Worm (Caenorhabditis elegans): ENCODE data around the gene T19D12.4.

Gene T19D12.4

DNA sequence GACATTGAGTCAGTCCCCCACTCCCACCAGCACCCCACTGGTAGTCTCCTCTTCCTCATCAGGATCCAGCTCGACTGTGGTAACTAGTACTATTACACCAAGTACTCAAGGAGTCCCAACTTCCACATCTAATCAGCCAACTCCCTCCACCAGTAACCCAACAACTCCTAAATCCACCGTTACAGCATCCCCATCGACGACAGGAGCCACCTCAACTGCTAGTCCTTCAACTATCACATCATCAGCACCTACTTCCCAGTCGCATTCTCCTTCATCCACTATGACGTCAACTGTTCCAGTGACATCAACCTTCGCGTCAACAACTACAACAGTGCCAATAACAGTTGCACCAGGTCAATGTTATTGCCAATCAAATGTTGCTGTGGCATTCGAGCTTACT is 37.6 kb downstream of the T19D12.4 start:
- no peak for TF ChIP-seq Y55F3AM.14 (GFP tag; optimal IDR thresholded peaks at IDR 0.05)
- TF ChIP-seq sma-3 (GFP tag; optimal IDR thresholded peaks at IDR 0.05), result no peak
- TF ChIP-seq nhr-237 (tag; optimal IDR thresholded peaks at IDR 0.05), result no peak
- no peak for TF ChIP-seq lin-13 (GFP tag; optimal IDR thresholded peaks at IDR 0.05)
- TF ChIP-seq nhr-129 (tag; optimal IDR thresholded peaks at IDR 0.05), result no peak
- TF ChIP-seq gmeb-1 (tag; optimal IDR thresholded peaks at IDR 0.05), result no peak

DNA sequence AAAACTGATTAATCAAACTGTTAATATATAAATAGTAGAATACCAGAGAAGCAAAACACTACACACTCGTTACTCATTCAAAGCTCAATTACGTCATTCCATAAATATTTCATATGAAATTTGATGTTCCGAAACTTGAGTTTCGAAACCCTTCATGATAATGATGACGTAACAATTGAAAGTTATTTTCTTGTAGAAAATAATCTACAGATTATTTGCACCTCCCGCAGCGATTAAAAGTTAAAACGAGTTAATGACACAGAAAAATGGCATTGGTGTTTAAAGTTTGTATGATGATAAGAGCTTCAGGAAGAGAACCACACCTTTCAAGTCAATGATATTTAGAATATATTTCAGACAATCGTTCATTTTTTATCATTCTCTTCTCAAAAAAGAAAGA is 43.0 kb downstream of the T19D12.4 start, which contains the start of gene H43E16.1:
Gene H43E16.1, plus strand, starts transcription at position 375 of the 400 bp plus-strand sequence.
- TF ChIP-seq nhr-6 (tag; optimal IDR thresholded peaks at IDR 0.05), result no peak
- TF ChIP-seq sma-9 (GFP tag; optimal IDR thresholded peaks at IDR 0.05), result peak; percentile 45
- TF ChIP-seq sma-9 (tag; optimal IDR thresholded peaks at IDR 0.05), result no peak
- TF ChIP-seq fos-1 (tag; optimal IDR thresholded peaks at IDR 0.05), result peak; percentile 95
- no peak for TF ChIP-seq mbf-1 (tag; optimal IDR thresholded peaks at IDR 0.05)
- no peak for TF ChIP-seq nhr-10 (tag; optimal IDR thresholded peaks at IDR 0.05)
- no peak for TF ChIP-seq crh-2 (tag; optimal IDR thresholded peaks at IDR 0.05)
- TF ChIP-seq sem-4 (tag; optimal IDR thresholded peaks at IDR 0.05), result no peak
- TF ChIP-seq ZK546.5 (tag; optimal IDR thresholded peaks at IDR 0.05), result no peak
- TF ChIP-seq alr-1 (tag; optimal IDR thresholded peaks at IDR 0.05), result no peak

DNA sequence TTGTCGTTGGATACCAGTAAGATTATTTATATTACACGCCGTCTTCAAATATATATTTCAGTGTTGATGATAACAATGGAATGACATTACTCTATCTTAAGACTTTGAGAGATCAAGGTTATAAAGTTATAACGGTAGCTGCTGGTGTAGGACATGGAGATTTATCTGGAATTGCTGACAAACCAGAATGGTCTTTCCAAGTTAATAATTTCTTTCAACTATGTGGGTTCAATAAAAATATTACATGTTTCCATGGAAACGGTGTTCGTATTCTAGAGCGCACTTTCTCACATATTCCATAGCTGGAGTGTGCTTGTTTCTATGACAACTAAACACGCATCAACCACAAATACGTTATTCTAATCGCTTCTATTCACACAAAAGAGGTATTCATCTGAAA is 48.8 kb downstream of the T19D12.4 start, which contains the start of gene ift-74:
Gene ift-74, plus strand, starts transcription at position 301 of the 400 bp plus-strand sequence.
- TF ChIP-seq fos-1 (tag; optimal IDR thresholded peaks at IDR 0.05) (no peak), skn-1 (tag; optimal IDR thresholded peaks at IDR 0.05) (no peak), ztf-4 (tag; optimal IDR thresholded peaks at IDR 0.05) (no peak), lsy-2 (tag; optimal IDR thresholded peaks at IDR 0.05) (no peak)

DNA sequence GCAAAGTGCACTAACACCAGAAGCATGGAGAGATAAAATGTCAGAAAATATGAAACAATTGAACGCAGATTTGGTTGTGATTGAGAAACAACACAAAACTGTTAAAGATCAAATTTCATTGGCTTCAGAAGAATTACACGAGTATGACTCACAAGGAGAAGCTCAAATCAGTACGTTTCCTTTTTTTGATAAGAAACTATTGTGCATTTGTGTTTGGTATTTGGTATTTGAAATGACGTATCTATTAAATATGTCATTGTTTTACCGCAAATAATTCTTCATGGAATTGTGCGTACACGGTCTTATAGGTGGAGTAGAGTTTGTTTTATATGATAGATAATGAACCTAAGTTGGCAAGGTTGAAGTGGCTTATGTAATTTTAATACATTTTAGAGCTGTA is 50.6 kb downstream of the T19D12.4 start:
- TF ChIP-seq egl-27 (tag; optimal IDR thresholded peaks at IDR 0.05), result no peak
- no peak for TF ChIP-seq nhr-77 (tag; optimal IDR thresholded peaks at IDR 0.05)
- TF ChIP-seq ztf-4 (tag; optimal IDR thresholded peaks at IDR 0.05), result no peak
- no peak for TF ChIP-seq peb-1 (tag; optimal IDR thresholded peaks at IDR 0.05)
- no peak for TF ChIP-seq alr-1 (tag; optimal IDR thresholded peaks at IDR 0.05)
- TF ChIP-seq Y55F3AM.14 (GFP tag; optimal IDR thresholded peaks at IDR 0.05), result no peak
- no peak for TF ChIP-seq blmp-1 (tag; optimal IDR thresholded peaks at IDR 0.05; ENCODE audit: insufficient read depth)
- TF ChIP-seq mdl-1 (tag; optimal IDR thresholded peaks at IDR 0.05), result no peak
- no peak for TF ChIP-seq nhr-12 (tag; optimal IDR thresholded peaks at IDR 0.05)
- TF ChIP-seq sma-3 (GFP tag; optimal IDR thresholded peaks at IDR 0.05), result no peak
- no peak for TF ChIP-seq unc-62 (GFP tag; optimal IDR thresholded peaks at IDR 0.05)
- peak; percentile 6 for TF ChIP-seq sma-9 (GFP tag; optimal IDR thresholded peaks at IDR 0.05)
- no peak for TF ChIP-seq sma-9 (tag; optimal IDR thresholded peaks at IDR 0.05)
- peak; percentile 94 for TF ChIP-seq fos-1 (tag; optimal IDR thresholded peaks at IDR 0.05)
- TF ChIP-seq mab-5 (tag; optimal IDR thresholded peaks at IDR 0.05), result no peak
- no peak for TF ChIP-seq gmeb-1 (tag; optimal IDR thresholded peaks at IDR 0.05)
- TF ChIP-seq crh-2 (tag; optimal IDR thresholded peaks at IDR 0.05), result peak; percentile 13

DNA sequence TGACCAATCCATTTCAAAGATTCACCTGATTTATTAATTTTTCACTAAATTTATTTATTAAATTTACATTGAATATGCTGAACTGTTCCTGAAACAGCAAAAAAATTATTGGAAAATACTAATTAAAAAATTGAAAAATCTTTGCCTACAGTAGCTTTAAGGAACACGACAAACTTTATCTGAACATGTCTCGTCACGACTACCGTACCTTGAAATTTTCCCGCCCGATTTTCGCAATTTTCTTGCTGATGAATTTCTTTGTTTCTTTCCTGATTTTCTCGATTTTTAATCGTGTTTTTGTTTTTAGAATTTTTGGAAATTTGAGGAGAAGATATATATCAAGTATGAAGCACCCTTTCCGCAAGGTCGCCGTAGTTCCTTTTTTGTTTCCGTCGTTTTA is 52.0 kb downstream of the T19D12.4 start:
- no peak for TF ChIP-seq elt-1 (tag; optimal IDR thresholded peaks at IDR 0.05)
- TF ChIP-seq nhr-11 (tag; optimal IDR thresholded peaks at IDR 0.05), result no peak
- no peak for TF ChIP-seq gmeb-1 (tag; optimal IDR thresholded peaks at IDR 0.05)
- TF ChIP-seq lin-11 (tag; optimal IDR thresholded peaks at IDR 0.05), result no peak
- no peak for TF ChIP-seq ama-1 (optimal IDR thresholded peaks at IDR 0.05)
- TF ChIP-seq nhr-25 (tag; optimal IDR thresholded peaks at IDR 0.05), result no peak
- no peak for TF ChIP-seq peb-1 (tag; optimal IDR thresholded peaks at IDR 0.05)
- TF ChIP-seq unc-39 (tag; optimal IDR thresholded peaks at IDR 0.05), result no peak
- TF ChIP-seq sem-4 (tag; optimal IDR thresholded peaks at IDR 0.05), result no peak
- no peak for TF ChIP-seq nhr-6 (tag; optimal IDR thresholded peaks at IDR 0.05)
- no peak for TF ChIP-seq dmd-4 (tag; optimal IDR thresholded peaks at IDR 0.05)
- no peak for TF ChIP-seq ceh-16 (tag; optimal IDR thresholded peaks at IDR 0.05)
- TF ChIP-seq ceh-82 (tag; optimal IDR thresholded peaks at IDR 0.05), result no peak
- no peak for TF ChIP-seq nhr-12 (tag; optimal IDR thresholded peaks at IDR 0.05)
- no peak for TF ChIP-seq zag-1 (tag; optimal IDR thresholded peaks at IDR 0.05)
- TF ChIP-seq nhr-77 (tag; optimal IDR thresholded peaks at IDR 0.05), result no peak
- no peak for TF ChIP-seq F13H6.1 (tag; optimal IDR thresholded peaks at IDR 0.05)
- no peak for TF ChIP-seq unc-62 (GFP tag; optimal IDR thresholded peaks at IDR 0.05)
- no peak for TF ChIP-seq lin-39 (tag; optimal IDR thresholded peaks at IDR 0.05)

Measured in whole organism, L2 larva.